Fruit fly (Drosophila melanogaster): ENCODE data around the gene CG2258.
A peak's percentile ranks its signal among the peaks of the same experiment; 100 is the strongest.

CG2258 gene

dm6 chrX:8143537-8143936, 41.6 kb upstream of the CG2258 start, which contains the start of gene CG17982:
CG17982 (minus strand) TSS chrX:8143835.
- no peak for TF ChIP-seq Blimp-1 (GFP tag; optimal IDR thresholded peaks at IDR 0.05)
- TF ChIP-seq CG7368 (GFP tag; optimal IDR thresholded peaks at IDR 0.05): peak; percentile 92
- TF ChIP-seq vri (GFP tag; optimal IDR thresholded peaks at IDR 0.05): no peak
- peak; percentile 90 for TF ChIP-seq OdsH (GFP tag; optimal IDR thresholded peaks at IDR 0.05)
- TF ChIP-seq CG9139 (GFP tag; optimal IDR thresholded peaks at IDR 0.05): no peak
- TF ChIP-seq Eip78C (GFP tag): peak; percentile 96
- peak; percentile 87 for TF ChIP-seq CG3032 (tag; optimal IDR thresholded peaks at IDR 0.05)
- TF ChIP-seq Eip75B (GFP tag; optimal IDR thresholded peaks at IDR 0.05): peak; percentile 94
- peak; percentile 85 for TF ChIP-seq dsx (GFP tag; optimal IDR thresholded peaks at IDR 0.05; ENCODE audit: poor library complexity, severe bottlenecking)
- TF ChIP-seq CG11902 (GFP tag; optimal IDR thresholded peaks at IDR 0.05): peak; percentile 72
- peak; percentile 95 for TF ChIP-seq Sox102F (GFP tag; optimal IDR thresholded peaks at IDR 0.05)
- no peak for TF ChIP-seq spab (GFP tag; optimal IDR thresholded peaks at IDR 0.05)
- peak; percentile 94 for TF ChIP-seq topi (GFP tag; optimal IDR thresholded peaks at IDR 0.05)
- TF ChIP-seq CG6792 (GFP tag; optimal IDR thresholded peaks at IDR 0.05): peak; percentile 89
- TF ChIP-seq Gug (GFP tag; IDR thresholded peaks at IDR 0.05): peak; percentile 81
- peak; percentile 80 for TF ChIP-seq dac (GFP tag; optimal IDR thresholded peaks at IDR 0.05)
- TF ChIP-seq CG10631 (GFP tag; optimal IDR thresholded peaks at IDR 0.05): peak; percentile 90
- TF ChIP-seq CG10669 (GFP tag; optimal IDR thresholded peaks at IDR 0.05): peak; percentile 91
- TF ChIP-seq Sox14 (GFP tag; optimal IDR thresholded peaks at IDR 0.05): peak; percentile 96
- no peak for TF ChIP-seq CG16779 (tag; optimal IDR thresholded peaks at IDR 0.05)
- peak; percentile 91 for TF ChIP-seq acj6 (GFP tag; optimal IDR thresholded peaks at IDR 0.05)
- peak; percentile 98 for TF ChIP-seq achi (GFP tag; optimal IDR thresholded peaks at IDR 0.05)
- peak; percentile 81 for TF ChIP-seq CG8319 (GFP tag; optimal IDR thresholded peaks at IDR 0.05)
- peak; percentile 95 for TF ChIP-seq Met (GFP tag; optimal IDR thresholded peaks at IDR 0.05)
- no peak for TF ChIP-seq CG4318 (GFP tag; optimal IDR thresholded peaks at IDR 0.05)
- peak; percentile 94 for TF ChIP-seq CG3919 (GFP tag; optimal IDR thresholded peaks at IDR 0.05)
- no peak for TF ChIP-seq svp (GFP tag)
- TF ChIP-seq CG6163 (GFP tag; IDR thresholded peaks at IDR 0.05): peak; percentile 93
- peak; percentile 82 for TF ChIP-seq CG1621 (tag; optimal IDR thresholded peaks at IDR 0.05)
- peak; percentile 93 for TF ChIP-seq Hr39 (GFP tag; optimal IDR thresholded peaks at IDR 0.05)
- peak; percentile 90 for TF ChIP-seq Eip93F (GFP tag; optimal IDR thresholded peaks at IDR 0.05)
- TF ChIP-seq Sox15 (GFP tag; optimal IDR thresholded peaks at IDR 0.05): peak; percentile 77
- TF ChIP-seq Hr4 (GFP tag; optimal IDR thresholded peaks at IDR 0.05): peak; percentile 92
- TF ChIP-seq CG6808 (GFP tag; optimal IDR thresholded peaks at IDR 0.05): peak; percentile 85
- TF ChIP-seq Hr38 (GFP tag; optimal IDR thresholded peaks at IDR 0.05): peak; percentile 24
- peak; percentile 68 for TF ChIP-seq fd85E (GFP tag; optimal IDR thresholded peaks at IDR 0.05)
- TF ChIP-seq CG11762 (GFP tag; optimal IDR thresholded peaks at IDR 0.05; ENCODE audit: insufficient read depth): peak; percentile 77
- peak; percentile 96 for TF ChIP-seq esn (GFP tag; optimal IDR thresholded peaks at IDR 0.05)
- peak; percentile 91 for TF ChIP-seq CG34406 (GFP tag; optimal IDR thresholded peaks at IDR 0.05)
- peak; percentile 77 to 80 for TF ChIP-seq salr (GFP tag; optimal IDR thresholded peaks at IDR 0.05)
- peak; percentile 92 for TF ChIP-seq cyc (GFP tag; optimal IDR thresholded peaks at IDR 0.05)
- peak; percentile 85 for TF ChIP-seq CG8119 (GFP tag; IDR thresholded peaks at IDR 0.05)
- TF ChIP-seq CG31627 (GFP tag; optimal IDR thresholded peaks at IDR 0.05): peak; percentile 94
- peak; percentile 86 for TF ChIP-seq Lpt (GFP tag; optimal IDR thresholded peaks at IDR 0.05)
- TF ChIP-seq CG11294 (GFP tag; IDR thresholded peaks at IDR 0.05): peak; percentile 69
- peak; percentile 94 for TF ChIP-seq lz (GFP tag; optimal IDR thresholded peaks at IDR 0.05)
- TF ChIP-seq CG15336 (GFP tag; IDR thresholded peaks at IDR 0.05): peak; percentile 97
- TF ChIP-seq net (GFP tag; optimal IDR thresholded peaks at IDR 0.05): peak; percentile 93
- peak; percentile 94 for TF ChIP-seq pdm3 (GFP tag; optimal IDR thresholded peaks at IDR 0.05)
- TF ChIP-seq fd59A (GFP tag; optimal IDR thresholded peaks at IDR 0.05): peak; percentile 74
- TF ChIP-seq Ets21C (GFP tag; optimal IDR thresholded peaks at IDR 0.05): peak; percentile 89
- peak; percentile 76 for TF ChIP-seq CG6854 (GFP tag; optimal IDR thresholded peaks at IDR 0.05)
- TF ChIP-seq eg (GFP tag; IDR thresholded peaks at IDR 0.05): peak; percentile 90
